Worm (Caenorhabditis elegans): ENCODE measurements around the gene cbd-1.
A peak's percentile ranks its signal among the peaks of the same experiment; 100 is the strongest.

Gene cbd-1

ce11 chrIV:11326939-11327565, 45.7 kb upstream of the cbd-1 start, which contains the start of gene B0035.21 (continued):
- TF ChIP-seq cebp-1 (GFP tag; IDR thresholded peaks at IDR 0.05) (no peak), cebp-1 (tag; optimal IDR thresholded peaks at IDR 0.05) (peak; percentile 10), egl-44 (GFP tag; IDR thresholded peaks at IDR 0.05) (0 out of 2 replicates have a peak, but pooled peaks have one; percentile 43), ccch-3 (GFP tag; optimal IDR thresholded peaks at IDR 0.05) (no peak), tbp1 (GFP tag; optimal IDR thresholded peaks at IDR 0.05) (no peak), dox-1 (GFP tag; IDR thresholded peaks at IDR 0.05) (peak; percentile 75), B0019.2 (GFP tag; conservative IDR thresholded peaks at IDR 0.05) (0 out of 2 replicates have a peak, but pooled peaks have one; percentile 15), athp-1 (tag; optimal IDR thresholded peaks at IDR 0.05) (no peak), hmg-1.2 (GFP tag; IDR thresholded peaks at IDR 0.05) (peak; percentile 23; the same call in 1 of the 2 replicates), ceh-79 (tag; optimal IDR thresholded peaks at IDR 0.05) (no peak), rcor-1 (GFP tag; IDR thresholded peaks at IDR 0.05) (peak; percentile 59; the same call in 1 of the 2 replicates), zfh-2 (GFP tag; conservative IDR thresholded peaks at IDR 0.05) (no peak), ztf-22 (GFP tag; optimal IDR thresholded peaks at IDR 0.05) (no peak), him-1 (tag; optimal IDR thresholded peaks at IDR 0.05) (peak; percentile 81), hmg-20 (GFP tag; IDR thresholded peaks at IDR 0.05) (no peak), madf-8 (GFP tag; conservative IDR thresholded peaks at IDR 0.05) (peak; percentile 29; the same call in 1 of the 2 replicates), bed-2 (GFP tag; IDR thresholded peaks at IDR 0.05) (no peak), let-607 (tag; optimal IDR thresholded peaks at IDR 0.05) (no peak), rec-8 (tag; optimal IDR thresholded peaks at IDR 0.05) (no peak), hsf-1 (GFP tag; IDR thresholded peaks at IDR 0.05) (peak; percentile 64), attf-3 (GFP tag; conservative IDR thresholded peaks at IDR 0.05) (no peak), lin-54 (GFP tag; optimal IDR thresholded peaks at IDR 0.05) (peak; percentile 27), unc-130 (GFP tag; optimal IDR thresholded peaks at IDR 0.05) (no peak), F33H1.4 (GFP tag; IDR thresholded peaks at IDR 0.05) (peak; percentile 22; the same call in 1 of the 2 replicates), sptf-2 (GFP tag; optimal IDR thresholded peaks at IDR 0.05) (no peak), B0035.1 (tag; optimal IDR thresholded peaks at IDR 0.05) (no peak), gei-17 (GFP tag; optimal IDR thresholded peaks at IDR 0.05) (no peak), nhr-90 (tag; optimal IDR thresholded peaks at IDR 0.05) (no peak), akir-1 (GFP tag; optimal IDR thresholded peaks at IDR 0.05) (no peak), tlf-1 (GFP tag; optimal IDR thresholded peaks at IDR 0.05) (no peak), efl-1 (GFP tag; optimal IDR thresholded peaks at IDR 0.05) (no peak), attf-6 (GFP tag; IDR thresholded peaks at IDR 0.05) (peak; percentile 84), Y79H2A.3 (GFP tag; conservative IDR thresholded peaks at IDR 0.05) (0 out of 2 replicates have a peak, but pooled peaks have one; percentile 73), ekl-4 (GFP tag; IDR thresholded peaks at IDR 0.05) (peak; percentile 38; the same call in 1 of the 2 replicates), repo-1 (tag; optimal IDR thresholded peaks at IDR 0.05) (no peak), D2030.7 (GFP tag; IDR thresholded peaks at IDR 0.05) (peak; percentile 53), F52B5.7 (tag; optimal IDR thresholded peaks at IDR 0.05) (no peak)

DNA sequence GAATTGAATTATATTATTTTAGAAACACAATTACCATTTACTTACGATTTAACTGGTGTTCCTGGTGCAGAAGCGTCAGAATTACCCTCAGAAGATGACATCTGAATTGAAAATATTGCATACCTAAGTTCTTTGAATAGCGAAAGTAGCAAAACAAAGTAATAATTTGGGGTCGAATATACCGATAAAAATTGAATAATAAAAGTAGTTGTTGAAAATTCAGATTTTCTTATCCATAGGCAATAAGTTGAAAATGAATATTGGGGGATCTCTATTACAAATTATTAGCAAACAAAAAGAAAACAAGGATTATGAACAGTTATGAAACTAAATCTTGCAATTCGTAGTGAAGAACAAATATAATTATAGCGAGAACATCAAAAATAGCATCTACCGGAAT, 43.5 kb upstream of the cbd-1 start, which contains the start of gene leo-1:
TSS of gene leo-1 (minus strand) at position 101 of the 400 bp plus-strand sequence.
- no peak for TF ChIP-seq mel-28 (tag; optimal IDR thresholded peaks at IDR 0.05; ENCODE audit: borderline replicate concordance)
- no peak for TF ChIP-seq attf-6 (GFP tag; IDR thresholded peaks at IDR 0.05)
